Worm (Caenorhabditis elegans) whole organism, L2 larva: Measurements from ENCODE around the gene nas-8.
A peak's percentile ranks its signal among the peaks of the same experiment; 100 is the strongest.

Experiments used
- C34F6.9 ChIP-seq: fragments of 150-350 bp; optimal IDR thresholded peaks from 2 replicates; lab custom pipeline; 2014; ENCODE audit warnings: missing biosample characterization, missing genetic modification characterization
- F13H6.1 ChIP-seq: sonication (generic microtip); optimal IDR thresholded peaks from 2 replicates; lab custom pipeline; 2016; ENCODE audit warnings: missing genetic modification characterization, missing compliant biosample characterization
- aly-2 ChIP-seq: fragments of 150-350 bp; optimal IDR thresholded peaks from 2 replicates; lab custom pipeline; 2014; ENCODE audit warnings: missing biosample characterization, missing genetic modification characterization
- ama-1 ChIP-seq: fragments of 150-350 bp; optimal IDR thresholded peaks from 2 replicates; lab custom pipeline; 2018; ENCODE audit warnings: inconsistent platforms
- blmp-1 ChIP-seq: sonication (generic microtip); optimal IDR thresholded peaks from 2 replicates; lab custom pipeline; 2017; ENCODE audit warnings: missing genetic modification characterization, mild to moderate bottlenecking, missing compliant biosample characterization, antibody characterized with exemption, moderate library complexity; ENCODE audit not compliant: insufficient read depth
- ceh-82 ChIP-seq: fragments of 150-350 bp; optimal IDR thresholded peaks from 2 replicates; lab custom pipeline; 2014; ENCODE audit warnings: missing biosample characterization, missing genetic modification characterization
- crh-2 ChIP-seq: sonication (generic microtip); optimal IDR thresholded peaks from 2 replicates; lab custom pipeline; 2017; ENCODE audit warnings: missing biosample characterization, missing genetic modification characterization
- dmd-4 ChIP-seq: sonication (generic microtip); optimal IDR thresholded peaks from 2 replicates; lab custom pipeline; 2017; ENCODE audit warnings: missing biosample characterization, missing genetic modification characterization
- elt-1 ChIP-seq: fragments of 150-350 bp; optimal IDR thresholded peaks from 2 replicates; lab custom pipeline; 2014; ENCODE audit warnings: missing biosample characterization, missing genetic modification characterization
- elt-3 ChIP-seq: sonication (generic microtip); optimal IDR thresholded peaks from 2 replicates; lab custom pipeline; 2017; ENCODE audit warnings: missing biosample characterization, missing genetic modification characterization
- gmeb-1 ChIP-seq: fragments of 150-350 bp; optimal IDR thresholded peaks from 2 replicates; lab custom pipeline; 2014; ENCODE audit warnings: missing biosample characterization, missing genetic modification characterization
- lin-11 ChIP-seq: fragments of 150-350 bp; sonication (generic microtip); optimal IDR thresholded peaks from 2 replicates; lab custom pipeline; 2014; ENCODE audit warnings: missing biosample characterization, missing genetic modification characterization, inconsistent platforms, mixed read lengths
- lin-13 ChIP-seq: fragments of 150-350 bp; optimal IDR thresholded peaks from 2 replicates; lab custom pipeline; 2014; ENCODE audit warnings: missing biosample characterization, missing genetic modification reagents, missing genetic modification characterization
- lsy-2 ChIP-seq, 2 experiments: fragments of 150-350 bp in 1 of 2; sonication (generic microtip) in 1 of 2; optimal IDR thresholded peaks; 2 replicates each; lab custom pipeline; 2014 to 2017; ENCODE audit warnings: missing biosample characterization in 2 of 2, missing genetic modification characterization in 2 of 2
- mbf-1 ChIP-seq: sonication (generic microtip); optimal IDR thresholded peaks from 2 replicates; lab custom pipeline; 2017; ENCODE audit warnings: missing biosample characterization, missing genetic modification characterization
- mdl-1 ChIP-seq, 2 experiments: fragments of 150-350 bp in 1 of 2; sonication (generic microtip) in 1 of 2; optimal IDR thresholded peaks; 2 replicates each; lab custom pipeline; 2017; ENCODE audit warnings: missing biosample characterization in 2 of 2, missing genetic modification characterization in 2 of 2
- nhr-129 ChIP-seq: fragments of 150-350 bp; optimal IDR thresholded peaks from 2 replicates; lab custom pipeline; 2014; ENCODE audit warnings: missing biosample characterization, missing genetic modification characterization
- nhr-21 ChIP-seq: fragments of 150-350 bp; optimal IDR thresholded peaks from 2 replicates; lab custom pipeline; 2014; ENCODE audit warnings: missing biosample characterization, missing genetic modification characterization
- nhr-23 ChIP-seq: fragments of 150-350 bp; optimal IDR thresholded peaks from 2 replicates; lab custom pipeline; 2014; ENCODE audit warnings: missing biosample characterization, missing genetic modification reagents, missing genetic modification characterization
- nhr-237 ChIP-seq: fragments of 150-350 bp; optimal IDR thresholded peaks from 2 replicates; lab custom pipeline; 2014; ENCODE audit warnings: missing biosample characterization, missing genetic modification characterization
- nhr-25 ChIP-seq: fragments of 150-350 bp; sonication (generic microtip); optimal IDR thresholded peaks from 3 replicates; lab custom pipeline; 2014; ENCODE audit warnings: missing biosample characterization, missing genetic modification characterization
- nhr-6 ChIP-seq: fragments of 150-350 bp; optimal IDR thresholded peaks from 2 replicates; lab custom pipeline; 2014; ENCODE audit warnings: missing biosample characterization, missing genetic modification characterization
- peb-1 ChIP-seq: fragments of 150-350 bp; optimal IDR thresholded peaks from 2 replicates; lab custom pipeline; 2014; ENCODE audit warnings: missing biosample characterization, missing genetic modification characterization
- sem-4 ChIP-seq: fragments of 150-350 bp; optimal IDR thresholded peaks from 2 replicates; lab custom pipeline; 2014; ENCODE audit warnings: missing biosample characterization, missing genetic modification reagents, missing genetic modification characterization
- skn-1 ChIP-seq: sonication (generic microtip); optimal IDR thresholded peaks from 2 replicates; lab custom pipeline; 2017; ENCODE audit warnings: missing biosample characterization, missing genetic modification characterization
- sma-3 ChIP-seq: sonication (generic microtip); optimal IDR thresholded peaks from 2 replicates; lab custom pipeline; 2016; ENCODE audit warnings: missing genetic modification reagents, missing genetic modification characterization, missing compliant biosample characterization
- sma-9 ChIP-seq, 2 experiments: fragments of 150-350 bp in 1 of 2; sonication (generic microtip) in 1 of 2; optimal IDR thresholded peaks; 2 replicates each; lab custom pipeline; 2014 to 2016; ENCODE audit warnings: missing genetic modification characterization in 2 of 2, mild to moderate bottlenecking in 1 of 2, missing biosample characterization in 1 of 2, missing compliant biosample characterization in 1 of 2, missing genetic modification reagents in 1 of 2, moderate library complexity in 1 of 2
- snpc-4 ChIP-seq: fragments of 150-350 bp; optimal IDR thresholded peaks from 2 replicates; lab custom pipeline; 2014; ENCODE audit warnings: missing biosample characterization, missing genetic modification characterization
- unc-55 ChIP-seq: fragments of 150-350 bp; sonication (generic microtip); optimal IDR thresholded peaks from 3 replicates; lab custom pipeline; 2014; ENCODE audit warnings: missing biosample characterization, missing genetic modification reagents, missing genetic modification characterization
- zag-1 ChIP-seq: fragments of 150-350 bp; optimal IDR thresholded peaks from 2 replicates; lab custom pipeline; 2014; ENCODE audit warnings: missing biosample characterization, missing genetic modification characterization
- ztf-1 ChIP-seq: fragments of 200-800 bp; sonication (Bioruptor generic); conservative IDR thresholded peaks from 2 replicates; pipeline ENCODE4 v1.3.6; 2022; ENCODE audit warnings: missing genetic modification characterization, missing compliant biosample characterization

The nas-8 gene

DNA sequence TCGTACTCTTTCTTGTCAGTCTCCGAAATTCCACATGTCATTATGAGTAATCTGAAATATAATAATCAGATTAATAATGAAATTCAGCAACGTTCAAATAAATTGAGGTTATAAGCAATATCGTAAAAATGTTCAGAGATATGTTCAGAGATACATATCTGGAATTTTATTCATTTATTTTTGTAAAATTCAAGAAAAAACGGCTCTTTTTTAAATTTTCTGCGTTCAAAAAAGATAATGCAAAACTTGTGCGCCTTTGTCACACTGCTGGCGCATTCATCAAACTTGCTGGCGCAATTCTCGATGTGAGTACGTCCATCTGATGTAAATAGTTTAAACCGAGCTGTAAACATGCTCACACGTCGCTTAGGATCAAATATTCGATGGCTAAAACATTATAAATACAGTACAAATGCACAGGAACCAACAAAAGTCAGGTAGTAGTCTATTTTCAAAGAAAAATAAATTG is 11.5 kb upstream of the nas-8 start, which contains the start of the genes rde-8 and ZC477.3 (continued):
- peak; percentile 22 for TF ChIP-seq ama-1 (lab: Kevin White, UChicago)
- TF ChIP-seq peb-1 (tag; lab: Kevin White, UChicago): no peak
- peak; percentile 70 for TF ChIP-seq nhr-25
- no peak for TF ChIP-seq nhr-23
- no peak for TF ChIP-seq elt-3 (tag; lab: Kevin White, UChicago)
- TF ChIP-seq C34F6.9 (tag; lab: Kevin White, UChicago): peak; percentile 85
- TF ChIP-seq lin-11: peak; percentile 32
- TF ChIP-seq ceh-82 (tag; lab: Kevin White, UChicago): no peak
- TF ChIP-seq aly-2 (tag; lab: Kevin White, UChicago): no peak
- no peak for TF ChIP-seq zag-1
- peak; percentile 80 for TF ChIP-seq sma-9 (GFP tag; optimal IDR thresholded peaks at IDR 0.05; lab: Kevin White, UChicago)
- TF ChIP-seq sma-9 (tag; optimal IDR thresholded peaks at IDR 0.05; lab: Kevin White, UChicago): no peak
- TF ChIP-seq nhr-237 (tag; lab: Kevin White, UChicago): no peak
- peak; percentile 83 for TF ChIP-seq gmeb-1 (tag; lab: Kevin White, UChicago)
- TF ChIP-seq, all 48 proteins: peak for 20

DNA sequence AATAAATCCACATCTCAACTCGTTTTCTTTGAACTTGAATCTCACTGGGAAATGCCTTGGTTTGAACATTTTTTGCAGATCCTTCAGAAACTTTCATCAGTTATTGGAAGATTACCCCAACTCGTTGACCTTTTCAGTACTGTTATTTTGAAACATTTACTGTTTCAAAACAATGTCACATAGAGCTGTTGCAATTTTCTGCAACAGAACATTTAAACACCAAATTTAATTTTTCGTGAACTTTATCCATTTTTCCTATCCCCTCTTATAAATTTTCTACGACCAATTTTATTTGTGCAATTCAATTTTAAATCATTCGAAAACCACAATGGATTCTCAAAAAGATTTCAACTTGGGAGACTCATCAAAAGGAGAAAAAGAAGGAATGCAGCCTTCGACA is 6.8 kb upstream of the nas-8 start, which contains the start of gene ZC477.2:
Gene ZC477.2, plus strand, starts transcription at position 301 of the 400 bp plus-strand sequence.
- TF ChIP-seq elt-1 (tag; lab: Kevin White, UChicago): no peak
- TF ChIP-seq nhr-25: no peak
- no peak for TF ChIP-seq snpc-4 (tag; lab: Kevin White, UChicago)
- no peak for TF ChIP-seq unc-55 (GFP tag; lab: Kevin White, UChicago)
- TF ChIP-seq sem-4 (tag; lab: Kevin White, UChicago): no peak
- no peak for TF ChIP-seq F13H6.1 (tag; lab: Kevin White, UChicago)
- no peak for TF ChIP-seq mdl-1 (tag; optimal IDR thresholded peaks at IDR 0.05; lab: Kevin White, UChicago)
- no peak for TF ChIP-seq mbf-1
- TF ChIP-seq dmd-4 (tag; lab: Kevin White, UChicago): no peak
- TF ChIP-seq lin-13 (GFP tag; lab: Kevin White, UChicago): no peak
- TF ChIP-seq aly-2 (tag; lab: Kevin White, UChicago): no peak

DNA sequence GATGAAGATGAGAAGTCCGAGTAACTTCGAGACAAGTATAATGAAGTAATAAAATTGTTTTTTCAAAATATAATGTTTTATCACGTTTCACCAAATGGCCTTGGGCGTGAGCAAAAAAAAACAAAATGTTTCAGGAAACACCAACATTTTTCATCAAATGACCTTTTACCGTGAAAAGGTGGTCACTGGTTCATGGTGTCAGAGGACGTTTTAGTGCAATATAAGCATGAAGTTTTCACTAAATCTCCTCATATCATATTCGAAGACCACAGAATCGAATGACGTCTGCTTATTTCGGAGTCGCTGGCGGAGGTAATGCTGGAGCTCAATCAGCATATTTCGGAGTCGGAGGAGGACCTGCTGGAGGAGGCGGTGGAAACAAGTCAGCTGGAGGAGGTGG is 3.3 kb upstream of the nas-8 start, which contains the start of the genes ZC477.7 and ssq-3:
Gene ZC477.7, minus strand, starts transcription at position 101 of the 400 bp plus-strand sequence.
Gene ssq-3, plus strand, starts transcription at position 251 of the 400 bp plus-strand sequence.
- TF ChIP-seq zag-1: no peak

DNA sequence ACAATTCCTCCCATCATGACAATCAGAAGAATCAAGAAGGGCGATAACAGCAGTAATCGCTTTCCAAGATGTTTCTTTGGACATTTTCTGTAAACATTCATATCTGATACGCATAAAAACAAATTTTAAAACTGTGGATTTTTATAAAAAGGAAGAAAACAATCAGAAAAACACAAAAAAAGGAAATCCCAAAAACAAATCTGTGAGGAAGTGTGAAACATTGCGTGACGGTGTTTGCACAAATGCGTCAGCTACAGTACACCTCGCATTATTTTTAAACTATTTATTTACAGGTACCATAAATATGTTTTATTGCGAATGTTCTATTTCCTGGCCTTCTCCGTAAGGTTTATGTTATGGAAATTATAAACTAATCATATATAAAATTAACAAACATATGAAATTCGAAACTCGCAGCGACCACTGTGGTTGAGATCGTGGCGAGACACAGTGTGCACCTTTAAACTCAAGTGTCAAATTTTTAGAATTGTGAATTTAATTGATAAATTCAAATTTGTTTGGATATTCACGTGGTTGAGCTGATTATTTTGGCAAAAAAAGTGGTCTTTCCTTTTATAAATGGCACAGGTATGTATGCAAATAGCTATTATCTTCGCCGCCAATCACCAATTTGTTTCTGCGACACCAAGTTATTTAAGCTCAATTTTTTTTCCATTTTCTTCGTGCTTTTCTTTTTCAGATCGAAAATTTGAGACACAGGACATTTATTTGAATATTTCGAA is 6.8 kb downstream of the nas-8 start, which contains the start of the genes C34D4.10 and str-48:
Gene C34D4.10, minus strand, starts transcription at position 101 of the 743 bp plus-strand sequence.
Gene str-48, plus strand, starts transcription at position 693 of the 743 bp plus-strand sequence.
- TF ChIP-seq nhr-23 (no peak), dmd-4 (tag; lab: Kevin White, UChicago) (no peak), nhr-6 (tag; lab: Kevin White, UChicago) (no peak), ama-1 (lab: Kevin White, UChicago) (no peak), snpc-4 (tag; lab: Kevin White, UChicago) (no peak), skn-1 (no peak), crh-2 (tag; lab: Kevin White, UChicago) (no peak)

DNA sequence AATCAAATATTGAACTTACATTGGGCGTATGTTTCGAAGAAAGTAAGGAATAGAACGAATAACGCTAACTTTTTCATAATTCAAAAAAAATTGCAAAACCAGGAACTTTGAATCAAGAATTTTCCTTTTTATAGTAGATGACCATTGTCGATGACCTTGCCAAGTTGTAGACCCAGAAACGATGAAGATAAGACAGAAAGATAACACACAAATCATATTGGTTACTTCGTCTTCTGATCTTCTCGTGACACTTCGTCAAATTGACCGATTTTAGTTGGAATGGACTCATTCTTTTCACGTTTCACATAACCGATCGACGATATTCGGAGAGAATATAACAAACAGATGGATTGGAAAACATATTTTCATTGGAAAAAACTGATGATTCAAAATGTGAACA is 17.1 kb downstream of the nas-8 start, which contains the start of gene grsp-3:
Gene grsp-3, minus strand, starts transcription at position 149 of the 400 bp plus-strand sequence.
- TF ChIP-seq blmp-1 (tag; lab: Kevin White, UChicago): peak; percentile 43
- TF ChIP-seq sma-3 (GFP tag; lab: Kevin White, UChicago): peak; percentile 74
- no peak for TF ChIP-seq nhr-23
- TF ChIP-seq sma-9 (GFP tag; optimal IDR thresholded peaks at IDR 0.05; lab: Kevin White, UChicago): peak; percentile 44
- no peak for TF ChIP-seq sma-9 (tag; optimal IDR thresholded peaks at IDR 0.05; lab: Kevin White, UChicago)
- no peak for TF ChIP-seq ztf-1
- TF ChIP-seq nhr-129 (tag; lab: Kevin White, UChicago): peak; percentile 37
- peak in 1 of 2 experiments; percentile 23 for TF ChIP-seq lsy-2 (tag; optimal IDR thresholded peaks at IDR 0.05; lab: Kevin White, UChicago)
- peak; percentile 53 for TF ChIP-seq nhr-21 (tag; lab: Kevin White, UChicago)
- peak; percentile 72 for TF ChIP-seq nhr-25
